Fruit fly (Drosophila melanogaster): ENCODE data around the gene CG45080.

CG45080 gene

DNA sequence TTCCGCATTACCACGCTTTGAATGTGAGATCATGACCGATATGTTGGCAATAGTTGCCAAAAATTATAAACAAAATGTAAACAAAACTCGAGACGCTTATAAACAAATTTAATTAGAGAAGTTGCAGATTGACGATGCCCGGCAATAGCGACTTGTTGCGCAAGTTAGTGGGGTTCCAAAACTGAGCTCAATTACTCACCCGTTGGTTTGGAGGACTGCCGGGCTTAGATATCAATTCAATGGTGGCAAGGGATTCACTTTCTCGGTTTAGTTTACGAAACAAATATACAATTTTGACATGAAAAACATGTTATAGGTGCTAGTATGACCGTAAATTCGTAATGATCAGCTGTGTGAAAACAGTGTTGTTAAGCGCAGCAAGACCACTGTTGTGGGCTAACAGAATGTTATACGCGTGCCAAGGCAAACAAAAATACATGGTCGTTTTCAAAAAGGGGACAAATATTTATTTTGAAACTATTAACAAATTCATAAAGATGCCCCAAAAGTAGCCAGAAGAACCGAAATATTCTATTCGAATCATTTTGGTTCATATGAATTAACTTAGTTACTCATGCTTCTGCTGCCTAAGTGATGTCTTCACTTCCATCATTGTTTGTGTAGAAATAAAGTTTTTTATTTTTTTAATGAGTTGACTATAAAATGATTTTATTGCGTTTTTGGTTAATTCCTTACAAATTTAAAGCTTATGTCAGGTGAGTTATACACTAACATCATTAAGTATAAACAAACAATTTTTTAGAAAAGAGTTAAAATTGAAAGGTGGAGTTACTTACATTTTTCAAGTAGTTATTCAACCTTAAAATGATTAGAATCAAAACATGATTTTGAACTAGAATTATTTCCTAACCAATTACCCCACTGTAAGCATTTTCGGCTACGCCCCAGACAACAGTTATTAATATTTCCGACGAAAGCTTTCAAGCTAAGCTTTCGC is 47.8 kb upstream of the CG45080 start, which contains the start of gene Elp6 (continued):
- TF ChIP-seq Ssrp (tag; optimal IDR thresholded peaks at IDR 0.05) = peak; percentile 46
- no peak for TF ChIP-seq tx (GFP tag; optimal IDR thresholded peaks at IDR 0.05)
- TF ChIP-seq CG2199 (GFP tag; IDR thresholded peaks at IDR 0.05) = no peak
- no peak for TF ChIP-seq CG6254 (GFP tag; optimal IDR thresholded peaks at IDR 0.05)
- peak; percentile 66 for TF ChIP-seq HLH3B (GFP tag; IDR thresholded peaks at IDR 0.05)
- TF ChIP-seq Dbx (GFP tag; IDR thresholded peaks at IDR 0.05) = peak; percentile 53; the same call in 2 of the 3 replicates
- TF ChIP-seq CG7357 (GFP tag; IDR thresholded peaks at IDR 0.05) = no peak
- peak; percentile 65 for TF ChIP-seq tgo (GFP tag; IDR thresholded peaks at IDR 0.05)
- no peak for TF ChIP-seq luna (GFP tag; optimal IDR thresholded peaks at IDR 0.05)
- no peak for TF ChIP-seq CG2129 (GFP tag; IDR thresholded peaks at IDR 0.05; ENCODE audit: partially characterized antibody)
- no peak for TF ChIP-seq Taf1 (GFP tag; IDR thresholded peaks at IDR 0.05)
- TF ChIP-seq sob (GFP tag; IDR thresholded peaks at IDR 0.05) = no peak
- TF ChIP-seq CG17802 (tag; optimal IDR thresholded peaks at IDR 0.05) = no peak
- peak; percentile 51 for TF ChIP-seq disco-r (GFP tag; optimal IDR thresholded peaks at IDR 0.05)
- peak; percentile 19 for TF ChIP-seq CG2116 (GFP tag; optimal IDR thresholded peaks at IDR 0.05)
- no peak for TF ChIP-seq CG3726 (GFP tag; IDR thresholded peaks at IDR 0.05)
- peak; percentile 72 for TF ChIP-seq CG12104 (GFP tag; optimal IDR thresholded peaks at IDR 0.05)
- TF ChIP-seq cato (GFP tag; optimal IDR thresholded peaks at IDR 0.05; ENCODE audit: borderline replicate concordance) = peak; percentile 55
- TF ChIP-seq CG10431 (GFP tag; optimal IDR thresholded peaks at IDR 0.05) = peak; percentile 71
- no peak for TF ChIP-seq schlank (tag; optimal IDR thresholded peaks at IDR 0.05)
- TF ChIP-seq Hr3 (GFP tag; optimal IDR thresholded peaks at IDR 0.05) = peak; percentile 76
- peak; percentile 3 for TF ChIP-seq slou (GFP tag; optimal IDR thresholded peaks at IDR 0.05)
- peak; percentile 23 for TF ChIP-seq repo (GFP tag; optimal IDR thresholded peaks at IDR 0.05)
- peak; percentile 75 for TF ChIP-seq CG9437 (GFP tag; optimal IDR thresholded peaks at IDR 0.05)
- peak; percentile 59 for TF ChIP-seq cwo (GFP tag; optimal IDR thresholded peaks at IDR 0.05)
- TF ChIP-seq CG9876 (GFP tag; optimal IDR thresholded peaks at IDR 0.05) = no peak
- TF ChIP-seq ranshi (GFP tag; IDR thresholded peaks at IDR 0.05) = peak; percentile 63; the same call in 1 of the 2 replicates
- peak; percentile 45 for TF ChIP-seq CG11398 (GFP tag; optimal IDR thresholded peaks at IDR 0.05)
- TF ChIP-seq Oli (tag; optimal IDR thresholded peaks at IDR 0.05) = peak; percentile 77
- TF ChIP-seq dan (GFP tag; IDR thresholded peaks at IDR 0.05) = no peak
- no peak for TF ChIP-seq BEAF-32 (GFP tag; optimal IDR thresholded peaks at IDR 0.05)
- TF ChIP-seq CG10979 (tag; optimal IDR thresholded peaks at IDR 0.05) = peak; percentile 48
- no peak for TF ChIP-seq bbx (GFP tag; IDR thresholded peaks at IDR 0.05; ENCODE audit: partially characterized antibody)
- TF ChIP-seq tap (tag; optimal IDR thresholded peaks at IDR 0.05) = peak; percentile 47
- no peak for TF ChIP-seq CG3065 (GFP tag; optimal IDR thresholded peaks at IDR 0.05)
- peak; percentile 52; the same call in 1 of the 2 replicates for TF ChIP-seq CG32767 (GFP tag; IDR thresholded peaks at IDR 0.05)
- TF ChIP-seq CG3281 (GFP tag; optimal IDR thresholded peaks at IDR 0.05) = peak; percentile 83
- TF ChIP-seq CG3847 (GFP tag; IDR thresholded peaks at IDR 0.05) = peak; percentile 32; the same call in 1 of the 2 replicates
- TF ChIP-seq CG9932 (GFP tag; IDR thresholded peaks at IDR 0.05) = peak; percentile 70
- TF ChIP-seq prd (optimal IDR thresholded peaks at IDR 0.05) = no peak
- peak; percentile 64 for TF ChIP-seq prd (GFP tag; IDR thresholded peaks at IDR 0.05)
- no peak for TF ChIP-seq CG7745 (tag; optimal IDR thresholded peaks at IDR 0.05)
- no peak for TF ChIP-seq Dref (GFP tag; IDR thresholded peaks at IDR 0.05)
- no peak for TF ChIP-seq jigr1 (GFP tag; IDR thresholded peaks at IDR 0.05)
- peak; percentile 60 for TF ChIP-seq Dek (tag; optimal IDR thresholded peaks at IDR 0.05)
- peak; percentile 44 for TF ChIP-seq gro (GFP tag; optimal IDR thresholded peaks at IDR 0.05)
- peak; percentile 24 for TF ChIP-seq CG4328 (GFP tag; optimal IDR thresholded peaks at IDR 0.05)
- TF ChIP-seq Hand (GFP tag; optimal IDR thresholded peaks at IDR 0.05) = peak; percentile 61
- no peak for TF ChIP-seq Oaz (GFP tag; IDR thresholded peaks at IDR 0.05)
